Fruit fly (Drosophila melanogaster) Kc167 (cell line): Measurements from ENCODE around the gene CrebA.

Experiments used
- Sin3A ChIP-seq: fragments of >200 bp; optimal IDR thresholded peaks from 2 replicates; lab custom pipeline; 2018; ENCODE audit warnings: missing external identifiers
- psq ChIP-seq: fragments of >200 bp; optimal IDR thresholded peaks from 2 replicates; lab custom pipeline; 2017; ENCODE audit warnings: missing external identifiers

DNA sequence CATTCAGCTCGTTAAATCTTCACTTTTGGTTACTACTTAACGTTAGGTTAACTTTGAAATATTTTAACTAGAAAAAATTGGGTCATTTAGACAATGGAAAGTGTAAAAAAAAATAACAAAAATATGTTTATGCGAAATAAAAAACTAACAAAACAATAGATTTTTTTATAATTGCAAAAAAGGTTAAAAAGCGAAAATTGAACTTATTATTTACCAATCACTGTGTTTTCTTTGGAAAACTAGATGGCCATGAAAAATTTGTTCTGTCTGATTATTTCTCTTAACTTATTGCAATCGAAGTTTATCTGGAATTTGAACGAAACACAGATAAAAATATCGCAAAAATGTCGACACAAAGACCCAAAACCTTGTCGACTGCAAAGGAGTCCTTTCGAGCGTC, 37.3 kb upstream of the CrebA start, which contains the start of gene CG7276:
- TF ChIP-seq Sin3A (lab: Kevin White, UChicago) (no peak), psq (no peak)
